Fruit fly (Drosophila melanogaster): ENCODE measurements around the gene CG17191.

- TF ChIP-seq pan (optimal IDR thresholded peaks at IDR 0.05) (no peak), usp (GFP tag; optimal IDR thresholded peaks at IDR 0.05) (no peak), EcR (GFP tag; optimal IDR thresholded peaks at IDR 0.05) (no peak), CG8478 (optimal IDR thresholded peaks at IDR 0.05) (no peak), psq (optimal IDR thresholded peaks at IDR 0.05) (no peak)
Measured at dm6 chr3R:27026009-27026408, 6.5 kb upstream of the CG17191 start, which contains the start of gene CG6271.
